Fruit fly (Drosophila melanogaster) whole organism, embryonic: ENCODE data around the gene dunk.

ENCODE experiments used
- CG11398 ChIP-seq: fragments of 200-800 bp; sonication (Bioruptor generic); optimal IDR thresholded peaks from 2 replicates; lab custom pipeline; 2016; ENCODE audit warnings: missing biosample characterization, missing genetic modification characterization
- CG12236 ChIP-seq: fragments of 200-800 bp; sonication (Bioruptor generic); optimal IDR thresholded peaks from 2 replicates; lab custom pipeline; 2016; ENCODE audit warnings: missing biosample characterization, missing genetic modification characterization
- CG13287 ChIP-seq: fragments of 200-800 bp; sonication (Bioruptor generic); IDR thresholded peaks from 2 replicates; pipeline ENCODE4 v1.3.6; 2022; ENCODE audit warnings: missing biosample characterization, missing genetic modification characterization; ENCODE audit not compliant: partially characterized antibody
- CG16813 ChIP-seq: fragments of 200-800 bp; sonication (Bioruptor generic); IDR thresholded peaks from 3 replicates; pipeline ENCODE4 v1.3.6; 2022; ENCODE audit warnings: missing biosample characterization, missing genetic modification characterization; ENCODE audit not compliant: partially characterized antibody
- CG16863 ChIP-seq: fragments of 200-800 bp; sonication (Bioruptor generic); optimal IDR thresholded peaks from 3 replicates; lab custom pipeline; 2016; ENCODE audit warnings: missing biosample characterization, missing genetic modification characterization
- CG30431 ChIP-seq: fragments of 200-800 bp; sonication (Bioruptor generic); optimal IDR thresholded peaks from 2 replicates; lab custom pipeline; 2017; ENCODE audit warnings: missing biosample characterization, missing genetic modification characterization
- CG3163 ChIP-seq: fragments of 200-800 bp; sonication (Bioruptor generic); optimal IDR thresholded peaks from 3 replicates; lab custom pipeline; 2016; ENCODE audit warnings: missing biosample characterization, missing genetic modification characterization
- CG32772 ChIP-seq: fragments of 200-800 bp; sonication (Bioruptor generic); IDR thresholded peaks from 2 replicates; pipeline ENCODE4 v1.3.6; 2022; ENCODE audit warnings: missing biosample characterization, missing genetic modification characterization
- CG3281 ChIP-seq: fragments of 200-800 bp; sonication (Bioruptor generic); optimal IDR thresholded peaks from 3 replicates; lab custom pipeline; 2017; ENCODE audit warnings: missing biosample characterization, mild to moderate bottlenecking, missing genetic modification characterization
- CG4282 ChIP-seq: fragments of 200-800 bp; sonication (Bioruptor generic); optimal IDR thresholded peaks from 2 replicates; lab custom pipeline; 2016; ENCODE audit warnings: missing biosample characterization, missing genetic modification characterization
- CG4820 ChIP-seq: fragments of 200-800 bp; sonication (Bioruptor generic); optimal IDR thresholded peaks from 3 replicates; lab custom pipeline; 2016; ENCODE audit warnings: missing biosample characterization, missing genetic modification characterization
- CG6654 ChIP-seq: fragments of 200-800 bp; sonication (Bioruptor generic); optimal IDR thresholded peaks from 2 replicates; lab custom pipeline; 2017; ENCODE audit warnings: missing biosample characterization, mild to moderate bottlenecking, missing genetic modification characterization
- CG6765 ChIP-seq: fragments of 200-800 bp; sonication (Bioruptor generic); optimal IDR thresholded peaks from 3 replicates; lab custom pipeline; 2017; ENCODE audit warnings: missing biosample characterization, mild to moderate bottlenecking, missing genetic modification characterization
- CG7357 ChIP-seq: fragments of 200-800 bp; sonication (Bioruptor generic); IDR thresholded peaks from 3 replicates; pipeline ENCODE4 v1.3.6; 2022; ENCODE audit warnings: missing biosample characterization, missing genetic modification characterization
- CG7745 ChIP-seq: fragments of 200-800 bp; sonication (Bioruptor generic); optimal IDR thresholded peaks from 2 replicates; lab custom pipeline; 2018; ENCODE audit warnings: missing biosample characterization, mild to moderate bottlenecking, missing genetic modification characterization, moderate library complexity
- CG7786 ChIP-seq: fragments of 200-800 bp; sonication (Bioruptor generic); optimal IDR thresholded peaks from 2 replicates; lab custom pipeline; 2016; ENCODE audit warnings: missing biosample characterization, missing genetic modification characterization
- CG7928 ChIP-seq: fragments of 200-800 bp; sonication (Bioruptor generic); optimal IDR thresholded peaks from 2 replicates; lab custom pipeline; 2017; ENCODE audit warnings: missing biosample characterization, mild to moderate bottlenecking, missing genetic modification characterization
- CG8281 ChIP-seq: fragments of 200-800 bp; sonication (Bioruptor generic); optimal IDR thresholded peaks from 2 replicates; lab custom pipeline; 2018; ENCODE audit warnings: missing biosample characterization, mild to moderate bottlenecking, missing genetic modification characterization, moderate library complexity
- CG9609 ChIP-seq: fragments of 200-800 bp; sonication (Bioruptor generic); optimal IDR thresholded peaks from 3 replicates; lab custom pipeline; 2016; ENCODE audit warnings: missing biosample characterization, missing genetic modification characterization
- CG9797 ChIP-seq: fragments of 200-800 bp; sonication (Bioruptor generic); optimal IDR thresholded peaks from 3 replicates; lab custom pipeline; 2018; ENCODE audit warnings: missing biosample characterization, mild to moderate bottlenecking, missing genetic modification characterization
- Camta ChIP-seq: fragments of 200-800 bp; sonication (Bioruptor generic); optimal IDR thresholded peaks from 2 replicates; lab custom pipeline; 2016; ENCODE audit warnings: missing biosample characterization, missing genetic modification characterization
- D19B ChIP-seq: fragments of 200-800 bp; sonication (Bioruptor generic); optimal IDR thresholded peaks from 2 replicates; lab custom pipeline; 2017; ENCODE audit warnings: missing biosample characterization, mild to moderate bottlenecking, missing genetic modification characterization
- Doc2 ChIP-seq: fragments of 200-800 bp; sonication (Bioruptor generic); IDR thresholded peaks from 2 replicates; pipeline ENCODE4 v1.3.6; 2022; ENCODE audit warnings: missing biosample characterization, missing genetic modification characterization
- Eip74EF ChIP-seq, 2 experiments: fragments of 200-800 bp in 1 of 2; fragments of >200 bp in 1 of 2; sonication (Bioruptor generic) in 1 of 2; optimal IDR thresholded peaks; 2 replicates each; lab custom pipeline; 2017 to 2019; ENCODE audit warnings: missing biosample characterization in 2 of 2, missing genetic modification characterization in 2 of 2, mild to moderate bottlenecking in 1 of 2, moderate library complexity in 1 of 2
- Elba2 ChIP-seq: fragments of 200-800 bp; sonication (Bioruptor generic); optimal IDR thresholded peaks from 3 replicates; lab custom pipeline; 2016; ENCODE audit warnings: missing biosample characterization, missing genetic modification characterization
- HLH54F ChIP-seq: fragments of 200-800 bp; sonication (Bioruptor generic); optimal IDR thresholded peaks from 3 replicates; lab custom pipeline; 2016; ENCODE audit warnings: missing biosample characterization, missing genetic modification characterization
- Lhr ChIP-seq: fragments of 200-800 bp; sonication (Bioruptor generic); optimal IDR thresholded peaks from 3 replicates; lab custom pipeline; 2017; ENCODE audit warnings: mild to moderate bottlenecking, missing biosample characterization, missing genetic modification reagents, missing genetic modification characterization
- Mad ChIP-seq: fragments of 200-800 bp; sonication (Bioruptor generic); optimal IDR thresholded peaks from 2 replicates; lab custom pipeline; 2016; ENCODE audit warnings: missing biosample characterization, missing genetic modification characterization
- Meics ChIP-seq: fragments of 200-800 bp; sonication (Bioruptor generic); optimal IDR thresholded peaks from 2 replicates; lab custom pipeline; 2017; ENCODE audit warnings: missing biosample characterization, mild to moderate bottlenecking, missing genetic modification characterization
- NC2β ChIP-seq: fragments of 200-800 bp; sonication (Bioruptor generic); optimal IDR thresholded peaks from 2 replicates; lab custom pipeline; 2016; ENCODE audit warnings: missing biosample characterization, missing genetic modification characterization
- NfI ChIP-seq: fragments of 200-800 bp; sonication (Bioruptor generic); optimal IDR thresholded peaks from 3 replicates; lab custom pipeline; 2018; ENCODE audit warnings: missing biosample characterization, mild to moderate bottlenecking, missing genetic modification characterization, moderate library complexity
- Xbp1 ChIP-seq: fragments of 200-800 bp; sonication (Bioruptor generic); optimal IDR thresholded peaks from 3 replicates; lab custom pipeline; 2016; ENCODE audit warnings: missing biosample characterization, mild to moderate bottlenecking, missing genetic modification characterization
- bowl ChIP-seq: fragments of 200-800 bp; sonication (Bioruptor generic); IDR thresholded peaks from 2 replicates; pipeline ENCODE4 v1.3.6; 2022; ENCODE audit warnings: missing biosample characterization, missing genetic modification characterization
- crol ChIP-seq: fragments of 200-800 bp; sonication (Bioruptor generic); IDR thresholded peaks from 2 replicates; pipeline ENCODE4 v1.3.6; 2022; ENCODE audit warnings: missing biosample characterization, missing genetic modification characterization
- gsb ChIP-seq: fragments of 200-800 bp; sonication (Bioruptor generic); IDR thresholded peaks from 2 replicates; pipeline ENCODE4 v1.3.6; 2022; ENCODE audit warnings: missing biosample characterization, missing genetic modification characterization
- hbn ChIP-seq: fragments of 200-800 bp; sonication (Bioruptor generic); IDR thresholded peaks from 2 replicates; pipeline ENCODE4 v1.3.6; 2022; ENCODE audit warnings: missing biosample characterization, missing genetic modification characterization; ENCODE audit not compliant: partially characterized antibody
- kay ChIP-seq: fragments of 200-800 bp; sonication (Bioruptor generic); optimal IDR thresholded peaks from 2 replicates; lab custom pipeline; 2016; ENCODE audit warnings: missing biosample characterization, missing genetic modification characterization
- klu ChIP-seq: fragments of 200-800 bp; sonication (Bioruptor generic); IDR thresholded peaks from 2 replicates; pipeline ENCODE4 v1.3.6; 2022; ENCODE audit warnings: missing biosample characterization, missing genetic modification characterization
- kni ChIP-seq: fragments of 200-800 bp; sonication (Bioruptor generic); optimal IDR thresholded peaks from 3 replicates; lab custom pipeline; 2017; ENCODE audit warnings: mild to moderate bottlenecking, missing biosample characterization, missing genetic modification reagents, missing genetic modification characterization
- lmd ChIP-seq: fragments of 200-800 bp; sonication (Bioruptor generic); IDR thresholded peaks from 2 replicates; pipeline ENCODE4 v1.3.6; 2022; ENCODE audit warnings: missing biosample characterization, missing genetic modification characterization
- luna ChIP-seq: fragments of 200-800 bp; sonication (Bioruptor generic); optimal IDR thresholded peaks from 2 replicates; lab custom pipeline; 2016; ENCODE audit warnings: missing biosample characterization, missing genetic modification characterization
- maf-S ChIP-seq: fragments of 200-800 bp; sonication (Bioruptor generic); optimal IDR thresholded peaks from 2 replicates; lab custom pipeline; 2016; ENCODE audit warnings: missing biosample characterization, missing genetic modification characterization
- nau ChIP-seq: fragments of 200-800 bp; sonication (Bioruptor generic); optimal IDR thresholded peaks from 3 replicates; lab custom pipeline; 2017; ENCODE audit warnings: missing biosample characterization, mild to moderate bottlenecking, missing genetic modification characterization, missing genetic modification reagents
- odd ChIP-seq: fragments of 200-800 bp; sonication (Bioruptor generic); optimal IDR thresholded peaks from 2 replicates; lab custom pipeline; 2017; ENCODE audit warnings: missing biosample characterization, mild to moderate bottlenecking, missing genetic modification characterization
- org-1 ChIP-seq: fragments of 200-800 bp; sonication (Bioruptor generic); optimal IDR thresholded peaks from 2 replicates; lab custom pipeline; 2017; ENCODE audit warnings: missing biosample characterization, missing genetic modification characterization
- pum ChIP-seq: fragments of 200-800 bp; sonication (Bioruptor generic); optimal IDR thresholded peaks from 2 replicates; lab custom pipeline; 2016; ENCODE audit warnings: missing biosample characterization, missing genetic modification characterization
- ranshi ChIP-seq: fragments of 200-800 bp; sonication (Bioruptor generic); IDR thresholded peaks from 2 replicates; pipeline ENCODE4 v1.3.6; 2022; ENCODE audit warnings: missing biosample characterization, missing genetic modification characterization
- schlank ChIP-seq: fragments of 200-800 bp; sonication (Bioruptor generic); optimal IDR thresholded peaks from 2 replicates; lab custom pipeline; 2018; ENCODE audit warnings: missing biosample characterization, mild to moderate bottlenecking, missing genetic modification characterization
- sens-2 ChIP-seq: fragments of 200-800 bp; sonication (Bioruptor generic); IDR thresholded peaks from 2 replicates; pipeline ENCODE4 v1.3.6; 2022; ENCODE audit warnings: missing biosample characterization, missing genetic modification characterization
- tin ChIP-seq: fragments of 200-800 bp; sonication (Bioruptor generic); optimal IDR thresholded peaks from 3 replicates; lab custom pipeline; 2016; ENCODE audit warnings: missing biosample characterization, missing genetic modification characterization
- twi ChIP-seq: fragments of 200-800 bp; optimal IDR thresholded peaks from 2 replicates; lab custom pipeline; 2019; ENCODE audit warnings: missing biosample characterization, mild to moderate bottlenecking, missing genetic modification characterization, moderate library complexity
- zen ChIP-seq: fragments of 200-800 bp; sonication (Bioruptor generic); optimal IDR thresholded peaks from 3 replicates; lab custom pipeline; 2018; ENCODE audit warnings: missing biosample characterization, mild to moderate bottlenecking, missing genetic modification characterization, moderate library complexity

The dunk gene

dm6 chr2L:22144127-22144526 is 7.3 kb upstream of the dunk start (continued):
- no peak for TF ChIP-seq CG4282 (GFP tag; lab: Kevin White, UChicago)
- no peak for TF ChIP-seq CG7745 (tag; lab: Kevin White, UChicago)
- TF ChIP-seq Meics (GFP tag; lab: Kevin White, UChicago) = no peak
- TF ChIP-seq CG4820 = no peak
- no peak for TF ChIP-seq CG7928 (GFP tag; lab: Kevin White, UChicago)
- peak; percentile 39 for TF ChIP-seq CG8281 (tag; lab: Kevin White, UChicago)
- TF ChIP-seq CG7357 (GFP tag; lab: Robert Waterston, UW) = no peak
- TF ChIP-seq twi (tag; lab: Kevin White, UChicago) = no peak
- no peak for TF ChIP-seq odd (GFP tag; lab: Kevin White, UChicago)
- TF ChIP-seq Mad (GFP tag; lab: Kevin White, UChicago) = no peak
- no peak for TF ChIP-seq NfI (GFP tag; lab: Kevin White, UChicago)
- no peak; the same call in 1 of the 2 replicates for TF ChIP-seq CG13287 (GFP tag; lab: Robert Waterston, UW)
- TF ChIP-seq lmd (GFP tag; lab: Robert Waterston, UW) = no peak
- TF ChIP-seq NC2β (GFP tag; lab: Kevin White, UChicago) = no peak
- peak; percentile 97 for TF ChIP-seq kni (GFP tag; lab: Kevin White, UChicago)
- TF ChIP-seq CG9797 (GFP tag; lab: Kevin White, UChicago) = no peak
- no peak for TF ChIP-seq CG30431 (GFP tag; lab: Kevin White, UChicago)
- TF ChIP-seq gsb (GFP tag; lab: Robert Waterston, UW) = no peak
- TF ChIP-seq Eip74EF (GFP tag; optimal IDR thresholded peaks at IDR 0.05; lab: Kevin White, UChicago) = no peak
- no peak for TF ChIP-seq Doc2 (GFP tag; lab: Robert Waterston, UW)
- TF ChIP-seq nau = peak; percentile 54
- TF ChIP-seq CG3163 = peak; percentile 82
- no peak for TF ChIP-seq Lhr (GFP tag; lab: Kevin White, UChicago)
- TF ChIP-seq ranshi = no peak; the same call in 1 of the 2 replicates
- no peak for TF ChIP-seq CG9609 (GFP tag; lab: Kevin White, UChicago)
- TF ChIP-seq maf-S (GFP tag; lab: Kevin White, UChicago) = no peak
- no peak for TF ChIP-seq CG12236 (GFP tag; lab: Kevin White, UChicago)
- no peak for TF ChIP-seq org-1 (GFP tag; lab: Kevin White, UChicago)
- no peak for TF ChIP-seq hbn (GFP tag; lab: Robert Waterston, UW)
- no peak for TF ChIP-seq crol (GFP tag; lab: Robert Waterston, UW)
- no peak for TF ChIP-seq CG6654 (GFP tag; lab: Kevin White, UChicago)
- no peak for TF ChIP-seq kay (GFP tag; lab: Kevin White, UChicago)
- no peak for TF ChIP-seq zen (tag; lab: Kevin White, UChicago)
- TF ChIP-seq CG6765 = peak; percentile 74
- TF ChIP-seq luna (GFP tag; lab: Kevin White, UChicago) = no peak
- TF ChIP-seq sens-2 = no peak
- no peak for TF ChIP-seq CG16863
- no peak for TF ChIP-seq CG7786 (GFP tag; lab: Kevin White, UChicago)
- no peak for TF ChIP-seq Elba2
- peak; percentile 30 for TF ChIP-seq CG3281 (GFP tag; lab: Kevin White, UChicago)
- TF ChIP-seq Xbp1 (GFP tag; lab: Kevin White, UChicago) = no peak
- no peak for TF ChIP-seq klu
- TF ChIP-seq D19B (GFP tag; lab: Kevin White, UChicago) = no peak
- TF ChIP-seq tin (GFP tag; lab: Kevin White, UChicago) = no peak
- no peak for TF ChIP-seq schlank
- TF ChIP-seq Camta = no peak
- no peak for TF ChIP-seq CG11398 (GFP tag; lab: Kevin White, UChicago)
- no peak for TF ChIP-seq HLH54F (GFP tag; lab: Kevin White, UChicago)
- no peak for TF ChIP-seq CG16813 (GFP tag; lab: Robert Waterston, UW)
- TF ChIP-seq pum (GFP tag; lab: Kevin White, UChicago) = no peak
- no peak for TF ChIP-seq CG32772 (GFP tag; lab: Robert Waterston, UW)
- TF ChIP-seq bowl (GFP tag; lab: Robert Waterston, UW) = no peak
